Worm (Caenorhabditis elegans) whole organism, mixed stage, embryonic: Measurements from ENCODE around the gene T24G10.2.

ENCODE experiments used
- ceh-39 ChIP-seq: fragments of 150-350 bp; optimal IDR thresholded peaks from 2 replicates; lab custom pipeline; 2014; ENCODE audit warnings: missing biosample characterization, missing genetic modification characterization
- ces-1 ChIP-seq: fragments of 150-350 bp; optimal IDR thresholded peaks from 2 replicates; lab custom pipeline; 2014; ENCODE audit warnings: missing biosample characterization, missing genetic modification reagents, missing genetic modification characterization
- elt-1 ChIP-seq: sonication (generic microtip); optimal IDR thresholded peaks from 2 replicates; lab custom pipeline; 2017; ENCODE audit warnings: missing genetic modification characterization, mild to moderate bottlenecking, missing compliant biosample characterization, antibody characterized with exemption, moderate library complexity, borderline replicate concordance; ENCODE audit not compliant: insufficient read depth
- mab-5 ChIP-seq: fragments of 150-350 bp; optimal IDR thresholded peaks from 2 replicates; lab custom pipeline; 2014; ENCODE audit warnings: missing biosample characterization, missing genetic modification characterization
- nhr-28 ChIP-seq: fragments of 150-350 bp; optimal IDR thresholded peaks from 2 replicates; lab custom pipeline; 2014; ENCODE audit warnings: missing biosample characterization, missing genetic modification characterization
- nhr-76 ChIP-seq: sonication (generic microtip); optimal IDR thresholded peaks from 2 replicates; lab custom pipeline; 2017; ENCODE audit warnings: missing biosample characterization, missing genetic modification characterization
- snpc-4 ChIP-seq: fragments of 150-350 bp; optimal IDR thresholded peaks from 2 replicates; lab custom pipeline; 2014; ENCODE audit warnings: missing biosample characterization, missing genetic modification characterization
- unc-39 ChIP-seq: fragments of 150-350 bp; optimal IDR thresholded peaks from 2 replicates; lab custom pipeline; 2014; ENCODE audit warnings: missing biosample characterization, missing genetic modification characterization
- unc-62 ChIP-seq: fragments of 150-350 bp; optimal IDR thresholded peaks from 2 replicates; lab custom pipeline; 2014; ENCODE audit warnings: missing biosample characterization, missing genetic modification reagents, missing genetic modification characterization
- ztf-11 ChIP-seq: fragments of 150-350 bp; optimal IDR thresholded peaks from 2 replicates; lab custom pipeline; 2014; ENCODE audit warnings: missing biosample characterization, missing genetic modification characterization

DNA sequence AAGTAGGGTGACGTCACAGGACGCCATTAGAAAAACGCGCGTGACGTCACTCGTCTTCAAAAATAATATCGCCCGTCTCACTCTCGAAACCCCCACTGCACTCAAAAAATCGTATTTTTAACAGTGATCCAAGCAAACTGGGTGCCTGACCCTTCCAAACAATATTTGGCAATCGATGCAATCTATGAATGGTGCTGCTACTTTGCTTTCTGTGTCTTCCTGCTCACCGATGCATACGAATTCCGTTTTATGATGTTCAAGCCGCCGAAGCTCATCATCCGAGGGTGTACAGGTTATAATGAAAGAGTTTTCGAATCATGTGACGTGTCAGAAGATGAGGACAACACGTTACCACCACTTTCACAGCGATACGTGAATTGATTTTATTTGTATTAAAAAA lies 35.0 kb downstream of the T24G10.2 start, which contains the start of gene W03A5.1:
- TF ChIP-seq ztf-11 (tag; lab: Kevin White, UChicago): no peak
- TF ChIP-seq unc-62 (GFP tag; lab: Kevin White, UChicago): no peak
- TF ChIP-seq unc-39 (tag; lab: Kevin White, UChicago): no peak
- TF ChIP-seq ceh-39 (tag; lab: Kevin White, UChicago): no peak
- TF ChIP-seq mab-5 (tag; lab: Kevin White, UChicago): no peak
- TF ChIP-seq snpc-4: no peak
- TF ChIP-seq nhr-28: no peak
- TF ChIP-seq ces-1: no peak
- TF ChIP-seq nhr-76 (tag; lab: Kevin White, UChicago): no peak
- TF ChIP-seq elt-1 (tag; lab: Kevin White, UChicago): no peak
